Fruit fly (Drosophila melanogaster): Measurements from ENCODE around the gene CG14154.

Gene CG14154

dm6 chr3L:10665433-10666150 is 23.9 kb downstream of the CG14154 start:
- no peak for TF ChIP-seq N (GFP tag; optimal IDR thresholded peaks at IDR 0.05)
- TF ChIP-seq sage (GFP tag; optimal IDR thresholded peaks at IDR 0.05) = peak; percentile 93
- peak; percentile 98 for TF ChIP-seq woc (GFP tag; optimal IDR thresholded peaks at IDR 0.05)
- peak; percentile 68 for TF ChIP-seq GATAd (GFP tag; optimal IDR thresholded peaks at IDR 0.05)
- TF ChIP-seq dl (GFP tag; optimal IDR thresholded peaks at IDR 0.05; ENCODE audit: insufficient read depth in 1 of 2, partially characterized antibody in 2 of 2) = peak; percentile 25 to 71
- no peak for TF ChIP-seq Myc (optimal IDR thresholded peaks at IDR 0.05)
- peak; percentile 97 for TF ChIP-seq br (GFP tag; optimal IDR thresholded peaks at IDR 0.05)
- peak; percentile 95 for TF ChIP-seq ey (GFP tag; optimal IDR thresholded peaks at IDR 0.05)
- TF ChIP-seq Rel (GFP tag; optimal IDR thresholded peaks at IDR 0.05) = peak; percentile 89
- TF ChIP-seq Rel (tag; optimal IDR thresholded peaks at IDR 0.05) = peak; percentile 89
- peak; percentile 95 for TF ChIP-seq brk (GFP tag; optimal IDR thresholded peaks at IDR 0.05)
- peak; percentile 74 for TF ChIP-seq Mio (GFP tag; optimal IDR thresholded peaks at IDR 0.05)
- peak; percentile 97 for TF ChIP-seq psq (GFP tag; optimal IDR thresholded peaks at IDR 0.05)
- peak; percentile 98 for TF ChIP-seq Dfd (GFP tag; optimal IDR thresholded peaks at IDR 0.05)
- TF ChIP-seq fru (GFP tag; optimal IDR thresholded peaks at IDR 0.05) = peak; percentile 99
- peak; percentile 98 for TF ChIP-seq OdsH (GFP tag; optimal IDR thresholded peaks at IDR 0.05)
- TF ChIP-seq CG32264 (GFP tag; optimal IDR thresholded peaks at IDR 0.05) = peak; percentile 77
- no peak for TF ChIP-seq lola (GFP tag; optimal IDR thresholded peaks at IDR 0.05)
- no peak for TF ChIP-seq pan (optimal IDR thresholded peaks at IDR 0.05)
- no peak for TF ChIP-seq Vsx2 (GFP tag; optimal IDR thresholded peaks at IDR 0.05; ENCODE audit: partially characterized antibody)
- TF ChIP-seq h (GFP tag; optimal IDR thresholded peaks at IDR 0.05) = peak; percentile 99
- peak; percentile 69 to 99 for TF ChIP-seq foxo (GFP tag; optimal IDR thresholded peaks at IDR 0.05)
- peak; percentile 99 for TF ChIP-seq HLH106 (tag; optimal IDR thresholded peaks at IDR 0.05)
- no peak for TF ChIP-seq usp (GFP tag; optimal IDR thresholded peaks at IDR 0.05)
- TF ChIP-seq Abd-B (GFP tag; optimal IDR thresholded peaks at IDR 0.05) = no peak
- peak; percentile 90 for TF ChIP-seq Hnf4 (GFP tag; optimal IDR thresholded peaks at IDR 0.05)
- peak; percentile 97 for TF ChIP-seq dmrt93B (GFP tag; optimal IDR thresholded peaks at IDR 0.05)
- peak; percentile 67 for TF ChIP-seq Hr83 (GFP tag; optimal IDR thresholded peaks at IDR 0.05; ENCODE audit: poor library complexity, severe bottlenecking)
- peak; percentile 99 for TF ChIP-seq Sp1 (GFP tag; optimal IDR thresholded peaks at IDR 0.05)
- TF ChIP-seq CrebA (GFP tag; optimal IDR thresholded peaks at IDR 0.05; ENCODE audit: borderline replicate concordance) = no peak
- TF ChIP-seq tai (GFP tag; optimal IDR thresholded peaks at IDR 0.05) = peak; percentile 92
- peak; percentile 82 for TF ChIP-seq Dif (GFP tag; optimal IDR thresholded peaks at IDR 0.05; ENCODE audit: partially characterized antibody)
- TF ChIP-seq Jra (GFP tag; optimal IDR thresholded peaks at IDR 0.05) = peak; percentile 93
- peak; percentile 96 for TF ChIP-seq CG9705 (GFP tag; optimal IDR thresholded peaks at IDR 0.05)
- TF ChIP-seq Hr78 (GFP tag; optimal IDR thresholded peaks at IDR 0.05) = no peak
- TF ChIP-seq rgr (GFP tag; optimal IDR thresholded peaks at IDR 0.05) = peak; percentile 98
- TF ChIP-seq dsf (GFP tag; optimal IDR thresholded peaks at IDR 0.05; ENCODE audit: borderline replicate concordance) = peak; percentile 88
- TF ChIP-seq jim (GFP tag; optimal IDR thresholded peaks at IDR 0.05) = no peak
- peak; percentile 92 for TF ChIP-seq sv (GFP tag; optimal IDR thresholded peaks at IDR 0.05)

- TF ChIP-seq woc (GFP tag; optimal IDR thresholded peaks at IDR 0.05) (no peak), psq (GFP tag; optimal IDR thresholded peaks at IDR 0.05) (peak; percentile 95), Dif (GFP tag; optimal IDR thresholded peaks at IDR 0.05; ENCODE audit: partially characterized antibody) (peak; percentile 68), Rel (GFP tag; optimal IDR thresholded peaks at IDR 0.05) (no peak), Rel (tag; optimal IDR thresholded peaks at IDR 0.05) (peak; percentile 93)
Observed at dm6 chr3L:10666511-10667003, 24.9 kb downstream of the CG14154 start.
